2 worm cellular contexts compared by ENCODE assay signal in genomic region chrIV:13121396-13121795, ce11.
TF ChIP-seq lines count a peak whose summit lies in the region.

No protein-coding gene starts in this region.

TF ChIP-seq in whole organism, late embryonic, 69 proteins besides CTCF, POLR2A, EP300 and RAD21:
- TF ChIP-seq lim-6 (tag; optimal IDR thresholded peaks at IDR 0.05; lab: Kevin White, UChicago) (no peak), unc-42 (tag; optimal IDR thresholded peaks at IDR 0.05; lab: Kevin White, UChicago) (peak; percentile 51), pqm-1 (tag; optimal IDR thresholded peaks at IDR 0.05; lab: Kevin White, UChicago) (no peak)

TF ChIP-seq in whole organism, mixed stage, embryonic, 35 proteins besides CTCF, POLR2A, EP300 and RAD21:
- TF ChIP-seq cnd-1 (tag; optimal IDR thresholded peaks at IDR 0.05; lab: Kevin White, UChicago) (peak; percentile 57), lin-32 (GFP tag; optimal IDR thresholded peaks at IDR 0.05; lab: Kevin White, UChicago) (no peak), ham-2 (GFP tag; optimal IDR thresholded peaks at IDR 0.05; lab: Kevin White, UChicago) (no peak), tbx-8 (GFP tag; optimal IDR thresholded peaks at IDR 0.05; lab: Kevin White, UChicago) (no peak), ces-1 (GFP tag; optimal IDR thresholded peaks at IDR 0.05; lab: Kevin White, UChicago) (peak; percentile 67), nhr-2 (tag; optimal IDR thresholded peaks at IDR 0.05; lab: Kevin White, UChicago) (no peak), nhr-76 (tag; optimal IDR thresholded peaks at IDR 0.05; lab: Kevin White, UChicago) (no peak), nhr-28 (tag; optimal IDR thresholded peaks at IDR 0.05; lab: Kevin White, UChicago) (no peak), elt-3 (tag; optimal IDR thresholded peaks at IDR 0.05; lab: Kevin White, UChicago) (no peak), zip-8 (tag; optimal IDR thresholded peaks at IDR 0.05; lab: Kevin White, UChicago) (no peak), blmp-1 (tag; optimal IDR thresholded peaks at IDR 0.05; lab: Kevin White, UChicago) (no peak), nhr-237 (tag; optimal IDR thresholded peaks at IDR 0.05; lab: Kevin White, UChicago) (no peak), unc-120 (tag; optimal IDR thresholded peaks at IDR 0.05; lab: Kevin White, UChicago; ENCODE audit: poor library complexity, severe bottlenecking) (no peak)
